Worm (Caenorhabditis elegans): Measurements from ENCODE around the gene Y60A9.1.

The Y60A9.1 gene

ce11 chrX:14395267-14395666 is at the start of gene Y60A9.1:
Gene Y60A9.1, minus strand, starts transcription at chrX:14395367.
- TF ChIP-seq pqm-1 (tag; optimal IDR thresholded peaks at IDR 0.05) (no peak), zfp-3 (GFP tag; conservative IDR thresholded peaks at IDR 0.05) (no peak), lin-39 (tag; optimal IDR thresholded peaks at IDR 0.05) (no peak), F37D6.2 (tag; optimal IDR thresholded peaks at IDR 0.05) (no peak), snpc-1.2 (GFP tag; IDR thresholded peaks at IDR 0.05) (no peak)

- TF ChIP-seq zip-11 (GFP tag; IDR thresholded peaks at IDR 0.05) (no peak), ceh-62 (tag; optimal IDR thresholded peaks at IDR 0.05) (no peak), mep-1 (tag; optimal IDR thresholded peaks at IDR 0.05) (no peak), nhr-11 (tag; optimal IDR thresholded peaks at IDR 0.05) (no peak), Y5F2A.4 (GFP tag; optimal IDR thresholded peaks at IDR 0.05) (no peak), Y48G9A.11 (GFP tag; IDR thresholded peaks at IDR 0.05) (no peak), hlh-30 (tag; optimal IDR thresholded peaks at IDR 0.05; ENCODE audit: insufficient read depth) (no peak), mdt-29 (GFP tag; IDR thresholded peaks at IDR 0.05) (no peak), F10B5.3 (tag; optimal IDR thresholded peaks at IDR 0.05) (no peak), vab-7 (GFP tag; IDR thresholded peaks at IDR 0.05) (no peak), ceh-32 (tag; optimal IDR thresholded peaks at IDR 0.05; ENCODE audit: poor library complexity) (no peak), nhr-41 (GFP tag; IDR thresholded peaks at IDR 0.05) (no peak), duxl-1 (tag; optimal IDR thresholded peaks at IDR 0.05; ENCODE audit: poor library complexity) (no peak)
Observed at ce11 chrX:14444701-14445100, 49.5 kb upstream of the Y60A9.1 start, which contains the start of gene F23D12.4. Gene F23D12.4, plus strand, starts transcription at chrX:14445001.

- TF ChIP-seq lin-39 (tag; optimal IDR thresholded peaks at IDR 0.05), result no peak
- no peak for TF ChIP-seq nhr-6 (tag; optimal IDR thresholded peaks at IDR 0.05)
- no peak for TF ChIP-seq lin-38 (GFP tag; IDR thresholded peaks at IDR 0.05)
- TF ChIP-seq Y5F2A.4 (GFP tag; optimal IDR thresholded peaks at IDR 0.05), result no peak
- TF ChIP-seq snpc-1.2 (GFP tag; IDR thresholded peaks at IDR 0.05), result no peak
- no peak for TF ChIP-seq daf-16 (GFP tag; optimal IDR thresholded peaks at IDR 0.05)
- TF ChIP-seq daf-16 (tag; optimal IDR thresholded peaks at IDR 0.05), result no peak
- no peak for TF ChIP-seq nhr-41 (GFP tag; IDR thresholded peaks at IDR 0.05)
Observed at ce11 chrX:14442321-14442720, 47.2 kb upstream of the Y60A9.1 start, which contains the start of gene F23D12.3. Gene F23D12.3, plus strand, starts transcription at chrX:14442621.

- TF ChIP-seq gei-8 (GFP tag; optimal IDR thresholded peaks at IDR 0.05), result peak; percentile 45
- peak; percentile 9 for TF ChIP-seq T20F7.1 (GFP tag; optimal IDR thresholded peaks at IDR 0.05)
- peak; percentile 53 for TF ChIP-seq duxl-1 (tag; optimal IDR thresholded peaks at IDR 0.05; ENCODE audit: poor library complexity)
- peak in 1 of 2 experiments; percentile 79 for TF ChIP-seq daf-16 (GFP tag; optimal IDR thresholded peaks at IDR 0.05)
- TF ChIP-seq daf-16 (tag; optimal IDR thresholded peaks at IDR 0.05), result peak; percentile 66
- peak; percentile 84 for TF ChIP-seq aha-1 (tag)
- TF ChIP-seq nhr-102 (tag; optimal IDR thresholded peaks at IDR 0.05), result peak; percentile 71
- peak; percentile 18; the same call in 1 of the 2 replicates for TF ChIP-seq ceh-20 (GFP tag; IDR thresholded peaks at IDR 0.05)
- peak; percentile 62; the same call in 1 of the 2 replicates for TF ChIP-seq dmd-9 (GFP tag; IDR thresholded peaks at IDR 0.05)
- peak; percentile 44 for TF ChIP-seq mxl-3 (GFP tag; optimal IDR thresholded peaks at IDR 0.05)
- peak; percentile 21; the same call in 1 of the 2 replicates for TF ChIP-seq tra-1 (GFP tag; IDR thresholded peaks at IDR 0.05)
- TF ChIP-seq mdt-29 (GFP tag; IDR thresholded peaks at IDR 0.05), result 0 out of 2 replicates have a peak, but pooled peaks have one; percentile 71
- TF ChIP-seq zfp-3 (GFP tag; conservative IDR thresholded peaks at IDR 0.05), result peak; percentile 49; the same call in 1 of the 2 replicates
- TF ChIP-seq zfp-2 (tag; optimal IDR thresholded peaks at IDR 0.05), result peak; percentile 43
- peak; percentile 40 for TF ChIP-seq nhr-28 (tag; optimal IDR thresholded peaks at IDR 0.05)
- TF ChIP-seq hlh-30 (tag; optimal IDR thresholded peaks at IDR 0.05; ENCODE audit: insufficient read depth), result peak; percentile 37
- peak; percentile 65 for TF ChIP-seq hmg-1.1 (GFP tag; IDR thresholded peaks at IDR 0.05)
- TF ChIP-seq nhr-41 (GFP tag; IDR thresholded peaks at IDR 0.05), result peak; percentile 65; the same call in 1 of the 2 replicates
- 0 out of 2 replicates have a peak, but pooled peaks have one; percentile 57 for TF ChIP-seq F26F4.8 (GFP tag; conservative IDR thresholded peaks at IDR 0.05)
- peak; percentile 48 for TF ChIP-seq lin-13 (GFP tag; optimal IDR thresholded peaks at IDR 0.05)
- peak; percentile 43 for TF ChIP-seq dmd-6 (GFP tag; IDR thresholded peaks at IDR 0.05)
- TF ChIP-seq rbr-2 (tag; optimal IDR thresholded peaks at IDR 0.05), result peak; percentile 7
- TF ChIP-seq nhr-25 (tag; optimal IDR thresholded peaks at IDR 0.05; ENCODE audit: borderline replicate concordance, insufficient read depth), result peak; percentile 2
- peak; percentile 59; the same call in 1 of the 2 replicates for TF ChIP-seq php-3 (GFP tag; IDR thresholded peaks at IDR 0.05)
- TF ChIP-seq lim-7 (GFP tag; IDR thresholded peaks at IDR 0.05), result peak; percentile 58
- TF ChIP-seq saeg-2 (GFP tag; IDR thresholded peaks at IDR 0.05), result 0 out of 2 replicates have a peak, but pooled peaks have one; percentile 49
- TF ChIP-seq nhr-42 (GFP tag; IDR thresholded peaks at IDR 0.05), result 0 out of 2 replicates have a peak, but pooled peaks have one; percentile 36
- peak; percentile 60 for TF ChIP-seq snpc-1.2 (GFP tag; IDR thresholded peaks at IDR 0.05)
- peak; percentile 48 for TF ChIP-seq zip-2 (tag; optimal IDR thresholded peaks at IDR 0.05)
Observed at ce11 chrX:14437806-14438205, 42.6 kb upstream of the Y60A9.1 start.

Measured in whole organism, L4 larva.